Fruit fly (Drosophila melanogaster) whole organism, embryonic: ENCODE measurements around the gene yellow-e3.

Experiments used
- Ada2b ChIP-seq: fragments of 200-800 bp; sonication (Bioruptor generic); IDR thresholded peaks from 2 replicates; pipeline ENCODE4 v1.3.6; 2022; ENCODE audit warnings: missing biosample characterization, missing genetic modification characterization
- B-H1 ChIP-seq: fragments of 200-800 bp; sonication (Bioruptor generic); IDR thresholded peaks from 3 replicates; pipeline ENCODE4 v1.3.6; 2022; ENCODE audit warnings: missing biosample characterization, missing genetic modification characterization
- Bteb2 ChIP-seq: fragments of 200-800 bp; sonication (Bioruptor generic); optimal IDR thresholded peaks from 2 replicates; lab custom pipeline; 2016; ENCODE audit warnings: missing biosample characterization, missing genetic modification characterization
- CG10543 ChIP-seq: fragments of 200-800 bp; sonication (Bioruptor generic); optimal IDR thresholded peaks from 3 replicates; lab custom pipeline; 2017; ENCODE audit warnings: missing biosample characterization, mild to moderate bottlenecking, missing genetic modification characterization, moderate library complexity
- CG12769 ChIP-seq: fragments of 200-800 bp; sonication (Bioruptor generic); optimal IDR thresholded peaks from 2 replicates; lab custom pipeline; 2019; ENCODE audit warnings: missing biosample characterization, mild to moderate bottlenecking, missing genetic modification characterization, moderate library complexity
- CG15011 ChIP-seq: fragments of 200-800 bp; sonication (Bioruptor generic); optimal IDR thresholded peaks from 3 replicates; lab custom pipeline; 2018; ENCODE audit warnings: missing biosample characterization, mild to moderate bottlenecking, missing genetic modification characterization
- CG16813 ChIP-seq: fragments of 200-800 bp; sonication (Bioruptor generic); IDR thresholded peaks from 3 replicates; pipeline ENCODE4 v1.3.6; 2022; ENCODE audit warnings: missing biosample characterization, missing genetic modification characterization; ENCODE audit not compliant: partially characterized antibody
- CG16863 ChIP-seq: fragments of 200-800 bp; sonication (Bioruptor generic); optimal IDR thresholded peaks from 3 replicates; lab custom pipeline; 2016; ENCODE audit warnings: missing biosample characterization, missing genetic modification characterization
- CG17385 ChIP-seq: fragments of 200-800 bp; sonication (Bioruptor generic); optimal IDR thresholded peaks from 3 replicates; lab custom pipeline; 2018; ENCODE audit warnings: missing biosample characterization, mild to moderate bottlenecking, missing genetic modification characterization
- CG3065 ChIP-seq: fragments of 200-800 bp; sonication (Bioruptor generic); optimal IDR thresholded peaks from 2 replicates; lab custom pipeline; 2016; ENCODE audit warnings: missing biosample characterization, missing genetic modification characterization
- CG31365 ChIP-seq: fragments of 200-800 bp; sonication (Bioruptor generic); optimal IDR thresholded peaks from 2 replicates; lab custom pipeline; 2018; ENCODE audit warnings: missing biosample characterization, mild to moderate bottlenecking, missing genetic modification characterization
- CG31441 ChIP-seq: fragments of 200-800 bp; sonication (Bioruptor generic); IDR thresholded peaks from 2 replicates; pipeline ENCODE4 v1.3.6; 2022; ENCODE audit warnings: missing biosample characterization, missing genetic modification characterization
- CG3163 ChIP-seq: fragments of 200-800 bp; sonication (Bioruptor generic); optimal IDR thresholded peaks from 3 replicates; lab custom pipeline; 2016; ENCODE audit warnings: missing biosample characterization, missing genetic modification characterization
- CG33557 ChIP-seq: fragments of 200-800 bp; sonication (Bioruptor generic); optimal IDR thresholded peaks from 2 replicates; lab custom pipeline; 2019; ENCODE audit warnings: missing biosample characterization, mild to moderate bottlenecking, missing genetic modification characterization, moderate library complexity
- CG34224 ChIP-seq: fragments of 200-800 bp; sonication (Bioruptor generic); IDR thresholded peaks from 3 replicates; pipeline ENCODE4 v1.3.6; 2022; ENCODE audit warnings: missing biosample characterization, missing genetic modification characterization; ENCODE audit not compliant: partially characterized antibody
- CG3726 ChIP-seq: fragments of 200-800 bp; sonication (Bioruptor generic); IDR thresholded peaks from 3 replicates; pipeline ENCODE4, ENCODE4 v1.3.6; 2022; ENCODE audit warnings: missing biosample characterization, missing genetic modification characterization
- CG4707 ChIP-seq: fragments of 200-800 bp; sonication (Bioruptor generic); optimal IDR thresholded peaks from 2 replicates; lab custom pipeline; 2018; ENCODE audit warnings: missing biosample characterization, mild to moderate bottlenecking, missing genetic modification characterization, moderate library complexity
- CG7556 ChIP-seq: fragments of 200-800 bp; sonication (Bioruptor generic); optimal IDR thresholded peaks from 2 replicates; lab custom pipeline; 2017; ENCODE audit warnings: missing biosample characterization, mild to moderate bottlenecking, missing genetic modification characterization
- CG7987 ChIP-seq: fragments of 200-800 bp; sonication (Bioruptor generic); optimal IDR thresholded peaks from 2 replicates; lab custom pipeline; 2018; ENCODE audit warnings: missing biosample characterization, mild to moderate bottlenecking, missing genetic modification characterization, moderate library complexity
- Dref ChIP-seq: fragments of 200-800 bp; sonication (Bioruptor generic); IDR thresholded peaks from 2 replicates; pipeline ENCODE4 v1.3.6; 2022; ENCODE audit warnings: missing biosample characterization, missing genetic modification characterization
- E2f2 ChIP-seq: fragments of 200-800 bp; sonication (Bioruptor generic); IDR thresholded peaks from 2 replicates; pipeline ENCODE4 v1.3.6; 2022; ENCODE audit warnings: missing biosample characterization, missing genetic modification characterization
- Ets97D ChIP-seq: fragments of 200-800 bp; sonication (Bioruptor generic); optimal IDR thresholded peaks from 3 replicates; lab custom pipeline; 2016; ENCODE audit warnings: missing biosample characterization, missing genetic modification characterization
- Hr51 ChIP-seq, 2 experiments: fragments of 200-800 bp; sonication (Bioruptor generic); optimal IDR thresholded peaks; 2 replicates in 1 of 2; 3 replicates in 1 of 2; lab custom pipeline; 2016 to 2018; ENCODE audit warnings: missing biosample characterization in 2 of 2, missing genetic modification characterization in 2 of 2, mild to moderate bottlenecking in 1 of 2, moderate library complexity in 1 of 2
- MTF-1 ChIP-seq: fragments of 200-800 bp; sonication (Bioruptor generic); optimal IDR thresholded peaks from 2 replicates; lab custom pipeline; 2018; ENCODE audit warnings: missing biosample characterization, mild to moderate bottlenecking, missing genetic modification characterization, borderline replicate concordance
- NFAT ChIP-seq: fragments of 200-800 bp; sonication (Bioruptor generic); IDR thresholded peaks from 2 replicates; pipeline ENCODE4 v1.3.6; 2022; ENCODE audit warnings: missing biosample characterization, missing genetic modification characterization
- Nf-YC ChIP-seq: fragments of 200-800 bp; optimal IDR thresholded peaks from 3 replicates; lab custom pipeline; 2019; ENCODE audit warnings: missing biosample characterization, mild to moderate bottlenecking, missing genetic modification characterization, moderate library complexity
- PHDP ChIP-seq: fragments of 200-800 bp; sonication (Bioruptor generic); optimal IDR thresholded peaks from 3 replicates; lab custom pipeline; 2018; ENCODE audit warnings: missing biosample characterization, mild to moderate bottlenecking, missing genetic modification characterization, moderate library complexity
- Sin3A ChIP-seq: fragments of >200 bp; optimal IDR thresholded peaks from 2 replicates; lab custom pipeline; 2018
- Spps ChIP-seq: fragments of 200-800 bp; sonication (Bioruptor generic); optimal IDR thresholded peaks from 2 replicates; lab custom pipeline; 2018; ENCODE audit warnings: missing biosample characterization, mild to moderate bottlenecking, missing genetic modification characterization
- Stat92E ChIP-seq, 3 experiments: fragments of >200 bp in 2 of 3; fragments of 200-800 bp in 1 of 3; sonication (Bioruptor generic) in 1 of 3; optimal IDR thresholded peaks; 2 replicates each; lab custom pipeline; 2017 to 2019; ENCODE audit warnings: missing biosample characterization in 3 of 3, missing genetic modification characterization in 3 of 3, mild to moderate bottlenecking in 1 of 3, moderate library complexity in 1 of 3
- Tbp ChIP-seq: fragments of >200 bp; optimal IDR thresholded peaks from 2 replicates; lab custom pipeline; 2018; ENCODE audit warnings: missing biosample characterization, missing genetic modification characterization
- ac ChIP-seq: fragments of 200-800 bp; sonication (Bioruptor generic); optimal IDR thresholded peaks from 3 replicates; lab custom pipeline; 2017; ENCODE audit warnings: missing biosample characterization, mild to moderate bottlenecking, missing genetic modification characterization
- ap ChIP-seq: fragments of 200-800 bp; sonication (Bioruptor generic); IDR thresholded peaks from 2 replicates; pipeline ENCODE4 v1.3.6; 2022; ENCODE audit warnings: missing biosample characterization, missing genetic modification characterization
- bab2 ChIP-seq: fragments of 200-800 bp; sonication (Bioruptor generic); optimal IDR thresholded peaks from 2 replicates; lab custom pipeline; 2016; ENCODE audit warnings: missing biosample characterization, missing genetic modification characterization
- br ChIP-seq: fragments of >200 bp; optimal IDR thresholded peaks from 2 replicates; lab custom pipeline; 2017
- dan ChIP-seq: fragments of 200-800 bp; sonication (Bioruptor generic); IDR thresholded peaks from 2 replicates; pipeline ENCODE4 v1.3.6; 2022; ENCODE audit warnings: missing biosample characterization, missing genetic modification characterization
- emc ChIP-seq: fragments of 200-800 bp; sonication (Bioruptor generic); optimal IDR thresholded peaks from 2 replicates; lab custom pipeline; 2016; ENCODE audit warnings: missing biosample characterization, missing genetic modification characterization
- fd96Cb ChIP-seq: fragments of 200-800 bp; sonication (Bioruptor generic); optimal IDR thresholded peaks from 2 replicates; lab custom pipeline; 2018; ENCODE audit warnings: missing biosample characterization, mild to moderate bottlenecking, missing genetic modification characterization, moderate library complexity
- fu2 ChIP-seq: fragments of 200-800 bp; sonication (Bioruptor generic); optimal IDR thresholded peaks from 2 replicates; lab custom pipeline; 2016; ENCODE audit warnings: missing biosample characterization, missing genetic modification characterization
- gt ChIP-seq: fragments of 200-800 bp; sonication (Bioruptor generic); IDR thresholded peaks from 2 replicates; pipeline ENCODE4 v1.3.6; 2022; ENCODE audit warnings: missing biosample characterization, missing genetic modification characterization
- ham ChIP-seq: fragments of 200-800 bp; sonication (Bioruptor generic); IDR thresholded peaks from 2 replicates; pipeline ENCODE4 v1.3.6; 2022; ENCODE audit warnings: missing biosample characterization, missing genetic modification characterization
- jing ChIP-seq: fragments of 200-800 bp; sonication (Bioruptor generic); optimal IDR thresholded peaks from 2 replicates; lab custom pipeline; 2018; ENCODE audit warnings: missing biosample characterization, mild to moderate bottlenecking, missing genetic modification characterization
- jumu ChIP-seq: fragments of 200-800 bp; sonication (Bioruptor generic); optimal IDR thresholded peaks from 3 replicates; lab custom pipeline; 2016; ENCODE audit warnings: missing biosample characterization, missing genetic modification characterization
- odd ChIP-seq: fragments of 200-800 bp; sonication (Bioruptor generic); optimal IDR thresholded peaks from 2 replicates; lab custom pipeline; 2017; ENCODE audit warnings: missing biosample characterization, mild to moderate bottlenecking, missing genetic modification characterization
- otp ChIP-seq: fragments of 200-800 bp; sonication (Bioruptor generic); IDR thresholded peaks from 3 replicates; pipeline ENCODE4, ENCODE4 v1.3.6; 2022; ENCODE audit warnings: missing biosample characterization, missing genetic modification characterization
- pzg ChIP-seq: fragments of 200-800 bp; sonication (Bioruptor generic); optimal IDR thresholded peaks from 3 replicates; lab custom pipeline; 2018; ENCODE audit warnings: missing biosample characterization, mild to moderate bottlenecking, missing genetic modification characterization, moderate library complexity
- slp2 ChIP-seq: fragments of 200-800 bp; sonication (Bioruptor generic); optimal IDR thresholded peaks from 2 replicates; lab custom pipeline; 2016; ENCODE audit warnings: missing biosample characterization, missing genetic modification characterization
- so ChIP-seq: fragments of 200-800 bp; sonication (Bioruptor generic); IDR thresholded peaks from 3 replicates; pipeline ENCODE4 v1.3.6; 2022; ENCODE audit warnings: missing biosample characterization, missing genetic modification characterization
- tio ChIP-seq: fragments of 200-800 bp; sonication (Bioruptor generic); optimal IDR thresholded peaks from 2 replicates; lab custom pipeline; 2017; ENCODE audit warnings: missing biosample characterization, missing genetic modification characterization, inconsistent platforms
- vfl ChIP-seq: fragments of 200-800 bp; sonication (Bioruptor generic); optimal IDR thresholded peaks from 2 replicates; lab custom pipeline; 2016; ENCODE audit warnings: missing biosample characterization, missing genetic modification characterization
- vvl ChIP-seq: fragments of 200-800 bp; sonication (Bioruptor generic); IDR thresholded peaks from 2 replicates; pipeline ENCODE4 v1.3.6; 2022; ENCODE audit warnings: missing biosample characterization, missing genetic modification characterization

The yellow-e3 gene

DNA sequence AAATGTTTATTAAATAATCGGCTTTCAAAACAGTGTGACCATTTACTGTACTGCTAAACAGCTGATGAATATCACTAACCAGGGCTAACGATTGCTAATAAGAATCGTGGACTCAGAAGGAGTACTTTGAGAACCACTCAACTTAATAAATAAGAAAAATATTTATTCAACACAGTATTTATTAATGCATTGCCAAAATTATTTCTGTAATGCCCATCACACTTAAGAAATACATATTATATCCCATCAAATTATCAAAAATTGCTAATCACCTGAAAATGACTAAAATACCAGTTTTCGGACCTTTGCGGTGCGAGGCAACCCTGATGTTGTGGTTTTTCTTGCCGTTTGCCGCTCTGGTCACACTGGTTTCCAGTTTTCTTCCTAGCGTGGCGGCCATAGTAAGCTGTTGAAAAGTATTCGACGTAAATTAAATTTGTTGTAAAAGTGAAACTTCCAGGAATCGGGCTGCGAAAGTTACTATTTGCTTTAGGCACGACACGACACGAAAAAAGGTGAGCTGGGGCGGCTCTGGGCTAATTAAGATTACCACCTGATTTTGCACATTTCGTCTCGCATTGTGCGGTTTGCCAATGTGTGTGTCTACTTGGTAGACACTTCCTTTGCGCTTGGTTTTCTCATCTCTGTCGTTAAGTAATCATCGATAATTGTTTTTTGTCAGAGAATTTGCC, 22.8 kb downstream of the yellow-e3 start, which contains the start of the genes mRpS21 and Droj2 (continued):
- no peak for TF ChIP-seq jing
- TF ChIP-seq Bteb2 (GFP tag; lab: Kevin White, UChicago), result no peak
- TF ChIP-seq CG17385, result no peak
- TF ChIP-seq fd96Cb (tag; lab: Kevin White, UChicago), result peak; percentile 35
- no peak for TF ChIP-seq CG3163
- peak; percentile 42; the same call in 1 of the 2 replicates for TF ChIP-seq E2f2 (GFP tag; lab: Robert Waterston, UW)
- TF ChIP-seq CG3065, result no peak
- no peak for TF ChIP-seq bab2
- no peak for TF ChIP-seq MTF-1
- no peak for TF ChIP-seq CG31365 (tag; lab: Kevin White, UChicago)
- no peak for TF ChIP-seq CG15011
- TF ChIP-seq dan, result no peak
- no peak for TF ChIP-seq ham (GFP tag; lab: Robert Waterston, UW)
- TF ChIP-seq Spps (tag; lab: Kevin White, UChicago), result no peak
- no peak for TF ChIP-seq fu2 (GFP tag; lab: Kevin White, UChicago)
- TF ChIP-seq CG4707 (GFP tag; lab: Kevin White, UChicago), result no peak
- no peak for TF ChIP-seq ac (GFP tag; lab: Kevin White, UChicago)
- no peak for TF ChIP-seq emc
- TF ChIP-seq so (GFP tag; lab: Robert Waterston, UW), result no peak
- peak; percentile 82 for TF ChIP-seq Ets97D (GFP tag; lab: Kevin White, UChicago)
- TF ChIP-seq Ada2b (GFP tag; lab: Robert Waterston, UW), result no peak
- TF ChIP-seq Nf-YC (tag; lab: Kevin White, UChicago), result peak; percentile 67
- TF ChIP-seq jumu (GFP tag; lab: Kevin White, UChicago), result no peak
- peak; percentile 81 for TF ChIP-seq CG10543 (GFP tag; lab: Kevin White, UChicago)
- TF ChIP-seq vvl, result no peak; the same call in 1 of the 2 replicates
- TF ChIP-seq Hr51 (GFP tag; optimal IDR thresholded peaks at IDR 0.05; lab: Kevin White, UChicago), result peak; percentile 42 to 51
- TF ChIP-seq ap (GFP tag; lab: Robert Waterston, UW), result no peak
- TF ChIP-seq gt, result no peak
- TF ChIP-seq PHDP, result peak; percentile 67
- TF ChIP-seq odd, result peak; percentile 37
- peak; percentile 52 for TF ChIP-seq NFAT (GFP tag; lab: Robert Waterston, UW)
- TF ChIP-seq Tbp, result peak; percentile 20
- TF ChIP-seq otp (GFP tag; lab: Robert Waterston, UW), result peak; percentile 26; the same call in 1 of the 3 replicates
- 0 out of 2 replicates have a peak, but pooled peaks have one; percentile 28 for TF ChIP-seq Dref (GFP tag; lab: Robert Waterston, UW)
- TF ChIP-seq CG12769 (tag; lab: Kevin White, UChicago), result peak; percentile 55
- no peak for TF ChIP-seq CG34224
- peak; percentile 22 for TF ChIP-seq CG7556 (GFP tag; lab: Kevin White, UChicago)
- TF ChIP-seq B-H1 (GFP tag; lab: Robert Waterston, UW), result no peak
- TF ChIP-seq vfl (GFP tag; lab: Kevin White, UChicago), result no peak
- TF ChIP-seq CG16863, result peak; percentile 6
- TF ChIP-seq slp2 (GFP tag; lab: Kevin White, UChicago), result peak; percentile 26
- TF ChIP-seq tio, result no peak
- peak; percentile 89 for TF ChIP-seq pzg (GFP tag; lab: Kevin White, UChicago)
- no peak for TF ChIP-seq CG3726 (GFP tag; lab: Robert Waterston, UW)
- TF ChIP-seq CG31441, result peak; percentile 69
- peak; percentile 86 for TF ChIP-seq Sin3A
- no peak for TF ChIP-seq CG7987 (GFP tag; lab: Kevin White, UChicago)
- no peak for TF ChIP-seq CG16813
- TF ChIP-seq CG33557 (GFP tag; lab: Kevin White, UChicago), result peak; percentile 44
- peak in 1 of 3 experiments; percentile 63 for TF ChIP-seq Stat92E (GFP tag; optimal IDR thresholded peaks at IDR 0.05; lab: Kevin White, UChicago)
- TF ChIP-seq br, result no peak
